Fruit fly (Drosophila melanogaster) whole organism, embryonic: ENCODE data around the gene deltaCOP.
A peak's percentile ranks its signal among the peaks of the same experiment; 100 is the strongest.

Source experiments
- Asciz ChIP-seq: fragments of 200-800 bp; sonication (Bioruptor generic); optimal IDR thresholded peaks from 2 replicates; lab custom pipeline; 2017; ENCODE audit warnings: missing biosample characterization, mild to moderate bottlenecking, missing genetic modification characterization, missing genetic modification reagents
- CG10209 ChIP-seq: fragments of 200-800 bp; sonication (Bioruptor generic); optimal IDR thresholded peaks from 3 replicates; lab custom pipeline; 2017; ENCODE audit warnings: missing biosample characterization, mild to moderate bottlenecking, missing genetic modification characterization, missing genetic modification reagents
- CG12155 ChIP-seq: fragments of 200-800 bp; sonication (Bioruptor generic); optimal IDR thresholded peaks from 3 replicates; lab custom pipeline; 2016; ENCODE audit warnings: missing biosample characterization, missing genetic modification characterization
- CG12219 ChIP-seq: fragments of 200-800 bp; sonication (Bioruptor generic); optimal IDR thresholded peaks from 3 replicates; lab custom pipeline; 2018; ENCODE audit warnings: missing biosample characterization, mild to moderate bottlenecking, missing genetic modification characterization
- CG12299 ChIP-seq: fragments of 200-800 bp; sonication (Bioruptor generic); optimal IDR thresholded peaks from 2 replicates; lab custom pipeline; 2018; ENCODE audit warnings: missing biosample characterization, mild to moderate bottlenecking, missing genetic modification characterization
- CG12391 ChIP-seq: fragments of 200-800 bp; sonication (Bioruptor generic); optimal IDR thresholded peaks from 3 replicates; lab custom pipeline; 2018; ENCODE audit warnings: missing biosample characterization, mild to moderate bottlenecking, missing genetic modification characterization, moderate library complexity
- CG12744 ChIP-seq: fragments of 200-800 bp; sonication (Bioruptor generic); optimal IDR thresholded peaks from 2 replicates; lab custom pipeline; 2016; ENCODE audit warnings: missing biosample characterization, missing genetic modification characterization
- CG15011 ChIP-seq: fragments of 200-800 bp; sonication (Bioruptor generic); optimal IDR thresholded peaks from 3 replicates; lab custom pipeline; 2018; ENCODE audit warnings: missing biosample characterization, mild to moderate bottlenecking, missing genetic modification characterization
- CG15269 ChIP-seq: fragments of 200-800 bp; sonication (Bioruptor generic); optimal IDR thresholded peaks from 2 replicates; lab custom pipeline; 2018; ENCODE audit warnings: missing biosample characterization, mild to moderate bottlenecking, missing genetic modification characterization, moderate library complexity
- CG17359 ChIP-seq: fragments of 200-800 bp; sonication (Bioruptor generic); optimal IDR thresholded peaks from 3 replicates; lab custom pipeline; 2018; ENCODE audit warnings: missing biosample characterization, mild to moderate bottlenecking, missing genetic modification characterization, moderate library complexity
- CG17361 ChIP-seq: fragments of 200-800 bp; sonication (Bioruptor generic); IDR thresholded peaks from 3 replicates; pipeline ENCODE4 v1.3.6; 2022; ENCODE audit warnings: missing biosample characterization, missing genetic modification characterization
- CG18619 ChIP-seq: fragments of 200-800 bp; sonication (Bioruptor generic); optimal IDR thresholded peaks from 3 replicates; lab custom pipeline; 2017; ENCODE audit warnings: missing biosample characterization, mild to moderate bottlenecking, missing genetic modification characterization
- CG2199 ChIP-seq: fragments of 200-800 bp; sonication (Bioruptor generic); IDR thresholded peaks from 3 replicates; pipeline ENCODE4 v1.3.6; 2022; ENCODE audit warnings: missing biosample characterization, missing genetic modification characterization
- CG3407 ChIP-seq: fragments of 200-800 bp; sonication (Bioruptor generic); optimal IDR thresholded peaks from 2 replicates; lab custom pipeline; 2018; ENCODE audit warnings: missing biosample characterization, mild to moderate bottlenecking, missing genetic modification characterization
- CG3995 ChIP-seq: fragments of 200-800 bp; sonication (Bioruptor generic); optimal IDR thresholded peaks from 3 replicates; lab custom pipeline; 2016; ENCODE audit warnings: missing biosample characterization, missing genetic modification characterization
- CG5180 ChIP-seq: fragments of 200-800 bp; sonication (Bioruptor generic); optimal IDR thresholded peaks from 3 replicates; lab custom pipeline; 2017; ENCODE audit warnings: missing biosample characterization, missing genetic modification characterization, mild to moderate bottlenecking, moderate library complexity, missing genetic modification reagents
- CG6683 ChIP-seq: fragments of 200-800 bp; sonication (Bioruptor generic); optimal IDR thresholded peaks from 2 replicates; lab custom pipeline; 2017; ENCODE audit warnings: missing biosample characterization, mild to moderate bottlenecking, missing genetic modification characterization, missing genetic modification reagents
- CG7745 ChIP-seq: fragments of 200-800 bp; sonication (Bioruptor generic); optimal IDR thresholded peaks from 2 replicates; lab custom pipeline; 2018; ENCODE audit warnings: missing biosample characterization, mild to moderate bottlenecking, missing genetic modification characterization, moderate library complexity
- CG8290 ChIP-seq, 3 experiments: fragments of 200-800 bp; sonication (Bioruptor generic); optimal IDR thresholded peaks; 2 replicates each; lab custom pipeline; 2016 to 2019; ENCODE audit warnings: missing biosample characterization in 3 of 3, missing genetic modification characterization in 3 of 3, mild to moderate bottlenecking in 2 of 3, moderate library complexity in 1 of 3
- CG9437 ChIP-seq: fragments of 200-800 bp; sonication (Bioruptor generic); optimal IDR thresholded peaks from 2 replicates; lab custom pipeline; 2018; ENCODE audit warnings: missing biosample characterization, mild to moderate bottlenecking, missing genetic modification characterization
- CG9609 ChIP-seq: fragments of 200-800 bp; sonication (Bioruptor generic); optimal IDR thresholded peaks from 3 replicates; lab custom pipeline; 2016; ENCODE audit warnings: missing biosample characterization, missing genetic modification characterization
- Chrac-16 ChIP-seq: fragments of 200-800 bp; sonication (Bioruptor generic); optimal IDR thresholded peaks from 3 replicates; lab custom pipeline; 2016; ENCODE audit warnings: missing biosample characterization, missing genetic modification characterization
- Dad ChIP-seq: fragments of 200-800 bp; sonication (Bioruptor generic); optimal IDR thresholded peaks from 3 replicates; lab custom pipeline; 2016; ENCODE audit warnings: missing biosample characterization, missing genetic modification characterization
- Doc2 ChIP-seq: fragments of 200-800 bp; sonication (Bioruptor generic); IDR thresholded peaks from 2 replicates; pipeline ENCODE4 v1.3.6; 2022; ENCODE audit warnings: missing biosample characterization, missing genetic modification characterization
- Kr ChIP-seq: fragments of 200-800 bp; sonication (Bioruptor generic); optimal IDR thresholded peaks from 2 replicates; lab custom pipeline; 2017; ENCODE audit warnings: missing biosample characterization, mild to moderate bottlenecking, missing genetic modification characterization
- Lim3 ChIP-seq: fragments of 200-800 bp; sonication (Bioruptor generic); IDR thresholded peaks from 2 replicates; pipeline ENCODE4 v1.3.6; 2022; ENCODE audit warnings: missing biosample characterization, missing genetic modification characterization
- MESR4 ChIP-seq: fragments of 200-800 bp; sonication (Bioruptor generic); optimal IDR thresholded peaks from 2 replicates; lab custom pipeline; 2018; ENCODE audit warnings: missing biosample characterization, mild to moderate bottlenecking, missing genetic modification characterization, moderate library complexity
- Med ChIP-seq: fragments of 200-800 bp; sonication (Bioruptor generic); peaks from one replicate; lab custom pipeline; 2016; ENCODE audit warnings: missing biosample characterization, missing genetic modification characterization, mild to moderate bottlenecking, inconsistent platforms, moderate library complexity
- NC2β ChIP-seq: fragments of 200-800 bp; sonication (Bioruptor generic); optimal IDR thresholded peaks from 2 replicates; lab custom pipeline; 2016; ENCODE audit warnings: missing biosample characterization, missing genetic modification characterization
- NfI ChIP-seq: fragments of 200-800 bp; sonication (Bioruptor generic); optimal IDR thresholded peaks from 3 replicates; lab custom pipeline; 2018; ENCODE audit warnings: missing biosample characterization, mild to moderate bottlenecking, missing genetic modification characterization, moderate library complexity
- Optix ChIP-seq: fragments of 200-800 bp; sonication (Bioruptor generic); IDR thresholded peaks from 3 replicates; pipeline ENCODE4 v1.3.6; 2022; ENCODE audit warnings: missing biosample characterization, missing genetic modification characterization
- Vsx1 ChIP-seq: fragments of 200-800 bp; sonication (Bioruptor generic); optimal IDR thresholded peaks from 2 replicates; lab custom pipeline; 2017; ENCODE audit warnings: missing biosample characterization, mild to moderate bottlenecking, missing genetic modification characterization, missing genetic modification reagents
- Xbp1 ChIP-seq: fragments of 200-800 bp; sonication (Bioruptor generic); optimal IDR thresholded peaks from 3 replicates; lab custom pipeline; 2016; ENCODE audit warnings: missing biosample characterization, mild to moderate bottlenecking, missing genetic modification characterization
- btn ChIP-seq: fragments of 200-800 bp; sonication (Bioruptor generic); optimal IDR thresholded peaks from 2 replicates; lab custom pipeline; 2016; ENCODE audit warnings: missing biosample characterization, missing genetic modification characterization
- crc ChIP-seq: fragments of 200-800 bp; sonication (Bioruptor generic); optimal IDR thresholded peaks from 2 replicates; lab custom pipeline; 2016; ENCODE audit warnings: missing biosample characterization, missing genetic modification characterization
- en ChIP-seq: fragments of 200-800 bp; sonication (Bioruptor generic); optimal IDR thresholded peaks from 2 replicates; lab custom pipeline; 2016; ENCODE audit warnings: missing biosample characterization, missing genetic modification characterization
- grau ChIP-seq: fragments of 200-800 bp; optimal IDR thresholded peaks from 3 replicates; lab custom pipeline; 2019; ENCODE audit warnings: missing biosample characterization, mild to moderate bottlenecking, missing genetic modification characterization, moderate library complexity
- gsb ChIP-seq: fragments of 200-800 bp; sonication (Bioruptor generic); IDR thresholded peaks from 2 replicates; pipeline ENCODE4 v1.3.6; 2022; ENCODE audit warnings: missing biosample characterization, missing genetic modification characterization
- gsb-n ChIP-seq: fragments of 200-800 bp; sonication (Bioruptor generic); optimal IDR thresholded peaks from 3 replicates; lab custom pipeline; 2018; ENCODE audit warnings: missing biosample characterization, mild to moderate bottlenecking, missing genetic modification characterization
- kni ChIP-seq: fragments of 200-800 bp; sonication (Bioruptor generic); optimal IDR thresholded peaks from 3 replicates; lab custom pipeline; 2017; ENCODE audit warnings: mild to moderate bottlenecking, missing biosample characterization, missing genetic modification reagents, missing genetic modification characterization
- lbe ChIP-seq: fragments of 200-800 bp; sonication (Bioruptor generic); optimal IDR thresholded peaks from 2 replicates; lab custom pipeline; 2016; ENCODE audit warnings: missing biosample characterization, mild to moderate bottlenecking, missing genetic modification characterization
- peb ChIP-seq: fragments of 200-800 bp; sonication (Bioruptor generic); IDR thresholded peaks from 2 replicates; pipeline ENCODE4 v1.3.6; 2022; ENCODE audit warnings: missing biosample characterization, missing genetic modification characterization
- pfk ChIP-seq: fragments of 200-800 bp; sonication (Bioruptor generic); optimal IDR thresholded peaks from 2 replicates; lab custom pipeline; 2018; ENCODE audit warnings: missing biosample characterization, mild to moderate bottlenecking, missing genetic modification characterization, moderate library complexity
- phol ChIP-seq: fragments of 200-800 bp; sonication (Bioruptor generic); optimal IDR thresholded peaks from 3 replicates; lab custom pipeline; 2018; ENCODE audit warnings: missing biosample characterization, mild to moderate bottlenecking, missing genetic modification characterization, moderate library complexity
- sd ChIP-seq: fragments of 200-800 bp; sonication (Bioruptor generic); optimal IDR thresholded peaks from 3 replicates; lab custom pipeline; 2018; ENCODE audit warnings: missing biosample characterization, mild to moderate bottlenecking, missing genetic modification characterization, moderate library complexity
- sisA ChIP-seq: fragments of 200-800 bp; sonication (Bioruptor generic); IDR thresholded peaks from 2 replicates; pipeline ENCODE4 v1.3.6; 2022; ENCODE audit warnings: missing biosample characterization, missing genetic modification characterization
- unc-4 ChIP-seq: fragments of 200-800 bp; sonication (Bioruptor generic); IDR thresholded peaks from 2 replicates; pipeline ENCODE4 v1.3.6; 2022; ENCODE audit warnings: missing biosample characterization, missing genetic modification characterization; ENCODE audit not compliant: partially characterized antibody
- vvl ChIP-seq: fragments of 200-800 bp; sonication (Bioruptor generic); IDR thresholded peaks from 2 replicates; pipeline ENCODE4 v1.3.6; 2022; ENCODE audit warnings: missing biosample characterization, missing genetic modification characterization
- wor ChIP-seq: fragments of 200-800 bp; sonication (Bioruptor generic); IDR thresholded peaks from 2 replicates; pipeline ENCODE4 v1.3.6; 2022; ENCODE audit warnings: missing biosample characterization, missing genetic modification characterization
- zen ChIP-seq: fragments of 200-800 bp; sonication (Bioruptor generic); optimal IDR thresholded peaks from 3 replicates; lab custom pipeline; 2018; ENCODE audit warnings: missing biosample characterization, mild to moderate bottlenecking, missing genetic modification characterization, moderate library complexity

The deltaCOP gene

dm6 chrX:1845413-1845951 lies 16.1 kb downstream of the deltaCOP start (continued):
- no peak for TF ChIP-seq CG12219 (GFP tag; lab: Kevin White, UChicago)
- peak; percentile 39 for TF ChIP-seq CG17359 (tag; lab: Kevin White, UChicago)
- TF ChIP-seq peb, result no peak
- no peak for TF ChIP-seq CG7745 (tag; lab: Kevin White, UChicago)
- peak; percentile 17 for TF ChIP-seq NfI (GFP tag; lab: Kevin White, UChicago)
- TF ChIP-seq pfk (GFP tag; lab: Kevin White, UChicago), result peak; percentile 18
- no peak for TF ChIP-seq kni (GFP tag; lab: Kevin White, UChicago)
- TF ChIP-seq Optix (GFP tag; lab: Robert Waterston, UW), result no peak
- peak; percentile 48 for TF ChIP-seq en (GFP tag; lab: Kevin White, UChicago)
- TF ChIP-seq CG6683 (GFP tag; lab: Kevin White, UChicago), result no peak
- no peak for TF ChIP-seq lbe (GFP tag; lab: Kevin White, UChicago)
- no peak for TF ChIP-seq MESR4 (GFP tag; lab: Kevin White, UChicago)
- TF ChIP-seq CG10209 (GFP tag; lab: Kevin White, UChicago), result peak; percentile 61
- no peak for TF ChIP-seq Doc2 (GFP tag; lab: Robert Waterston, UW)
- TF ChIP-seq Lim3 (GFP tag; lab: Robert Waterston, UW), result no peak
- no peak for TF ChIP-seq zen (tag; lab: Kevin White, UChicago)
- TF ChIP-seq CG17361 (GFP tag; lab: Robert Waterston, UW), result no peak
- TF ChIP-seq Med (GFP tag; lab: Kevin White, UChicago), result peak; percentile 93
- no peak for TF ChIP-seq Xbp1 (GFP tag; lab: Kevin White, UChicago)
- TF ChIP-seq CG12299 (tag; lab: Kevin White, UChicago), result peak; percentile 27
- TF ChIP-seq CG8290 (GFP tag; optimal IDR thresholded peaks at IDR 0.05; lab: Kevin White, UChicago), result no peak
- peak in 1 of 2 experiments; percentile 85 for TF ChIP-seq CG8290 (tag; optimal IDR thresholded peaks at IDR 0.05; lab: Kevin White, UChicago)
- peak; percentile 34 for TF ChIP-seq gsb-n (tag; lab: Kevin White, UChicago)
- no peak for TF ChIP-seq Kr (GFP tag; lab: Kevin White, UChicago)
- no peak for TF ChIP-seq CG12155
- no peak for TF ChIP-seq CG2199 (GFP tag; lab: Robert Waterston, UW)
- TF ChIP-seq unc-4, result no peak
- TF ChIP-seq CG12744 (GFP tag; lab: Kevin White, UChicago), result peak; percentile 62
- peak; percentile 35 for TF ChIP-seq vvl (GFP tag; lab: Robert Waterston, UW)
- TF ChIP-seq Dad (GFP tag; lab: Kevin White, UChicago), result no peak
- no peak for TF ChIP-seq Chrac-16 (GFP tag; lab: Kevin White, UChicago)
- TF ChIP-seq NC2β (GFP tag; lab: Kevin White, UChicago), result peak; percentile 51
- peak; percentile 7 for TF ChIP-seq CG15011 (GFP tag; lab: Kevin White, UChicago)
- TF ChIP-seq crc (GFP tag; lab: Kevin White, UChicago), result no peak
- TF ChIP-seq sisA (GFP tag; lab: Robert Waterston, UW), result no peak
- TF ChIP-seq CG9437, result no peak
- TF ChIP-seq gsb (GFP tag; lab: Robert Waterston, UW), result peak; percentile 49; the same call in 1 of the 2 replicates
- no peak for TF ChIP-seq sd (tag; lab: Kevin White, UChicago)
- TF ChIP-seq CG12391 (tag; lab: Kevin White, UChicago), result peak; percentile 2
- TF ChIP-seq CG3995, result no peak
- peak; percentile 7 for TF ChIP-seq CG5180 (GFP tag; lab: Kevin White, UChicago)
- TF ChIP-seq phol, result no peak
- TF ChIP-seq btn (GFP tag; lab: Kevin White, UChicago), result peak; percentile 18
- peak; percentile 69 for TF ChIP-seq CG18619
- TF ChIP-seq grau (tag; lab: Kevin White, UChicago), result peak; percentile 12
- TF ChIP-seq CG9609 (GFP tag; lab: Kevin White, UChicago), result peak; percentile 35
- no peak for TF ChIP-seq wor (GFP tag; lab: Robert Waterston, UW)
- TF ChIP-seq Vsx1 (GFP tag; lab: Kevin White, UChicago), result peak; percentile 51
- peak; percentile 42 for TF ChIP-seq CG3407 (GFP tag; lab: Kevin White, UChicago)
- peak; percentile 55 for TF ChIP-seq Asciz (GFP tag; lab: Kevin White, UChicago)
- peak; percentile 33 for TF ChIP-seq CG15269 (tag; lab: Kevin White, UChicago)
- TF ChIP-seq, all 482 proteins: peak for 209
